Fruit fly (Drosophila melanogaster): ENCODE data around the gene CG8149.

The CG8149 gene

dm6 chr3R:9513052-9513420 is 8.6 kb downstream of the CG8149 start, which contains the start of the genes Ras85D and Rlb1 (continued):
- TF ChIP-seq CG31627 (GFP tag; optimal IDR thresholded peaks at IDR 0.05): peak; percentile 84
- TF ChIP-seq vri (GFP tag; optimal IDR thresholded peaks at IDR 0.05): no peak
- no peak for TF ChIP-seq CG16779 (tag; optimal IDR thresholded peaks at IDR 0.05)
- peak; percentile 70 for TF ChIP-seq lz (GFP tag; optimal IDR thresholded peaks at IDR 0.05)
- peak; percentile 29 for TF ChIP-seq Hr38 (GFP tag; optimal IDR thresholded peaks at IDR 0.05)
- TF ChIP-seq CG10669 (GFP tag; optimal IDR thresholded peaks at IDR 0.05): no peak
- no peak for TF ChIP-seq Eip75B (GFP tag; optimal IDR thresholded peaks at IDR 0.05)
- TF ChIP-seq CG6276 (GFP tag; optimal IDR thresholded peaks at IDR 0.05): no peak
- TF ChIP-seq fkh (GFP tag; optimal IDR thresholded peaks at IDR 0.05): peak; percentile 29
- TF ChIP-seq CG15336 (GFP tag; IDR thresholded peaks at IDR 0.05): no peak
- no peak for TF ChIP-seq eg (GFP tag; IDR thresholded peaks at IDR 0.05)
- TF ChIP-seq Sox15 (GFP tag; optimal IDR thresholded peaks at IDR 0.05): peak; percentile 58
- peak; percentile 66 for TF ChIP-seq Eip78C (GFP tag)
- no peak for TF ChIP-seq CG8119 (GFP tag; IDR thresholded peaks at IDR 0.05)
- peak; percentile 14 for TF ChIP-seq Ets96B (tag; optimal IDR thresholded peaks at IDR 0.05)
- no peak for TF ChIP-seq CG8319 (GFP tag; optimal IDR thresholded peaks at IDR 0.05)
- TF ChIP-seq esn (GFP tag; optimal IDR thresholded peaks at IDR 0.05): peak; percentile 73
- TF ChIP-seq CG11294 (GFP tag; IDR thresholded peaks at IDR 0.05): no peak
- TF ChIP-seq OdsH (GFP tag; optimal IDR thresholded peaks at IDR 0.05): no peak
- no peak for TF ChIP-seq Met (GFP tag; optimal IDR thresholded peaks at IDR 0.05)
- TF ChIP-seq achi (GFP tag; optimal IDR thresholded peaks at IDR 0.05): peak; percentile 53
- TF ChIP-seq CG6854 (GFP tag; optimal IDR thresholded peaks at IDR 0.05): no peak
- no peak for TF ChIP-seq net (GFP tag; optimal IDR thresholded peaks at IDR 0.05)
- no peak for TF ChIP-seq CG34406 (GFP tag; optimal IDR thresholded peaks at IDR 0.05)
- TF ChIP-seq CG11762 (GFP tag; optimal IDR thresholded peaks at IDR 0.05; ENCODE audit: insufficient read depth): no peak
- no peak for TF ChIP-seq ss (GFP tag; optimal IDR thresholded peaks at IDR 0.05)
- peak; percentile 54 for TF ChIP-seq CG11902 (GFP tag; optimal IDR thresholded peaks at IDR 0.05)
- TF ChIP-seq pdm3 (GFP tag; optimal IDR thresholded peaks at IDR 0.05): no peak

dm6 chr3R:9515860-9516344 is 11.4 kb downstream of the CG8149 start, which contains the start of the genes mRpL47, CG8176 and Kdm3:
mRpL47 (minus strand) TSS chr3R:9515908.
CG8176 (plus strand) TSS chr3R:9516007.
Kdm3 (plus strand) TSS chr3R:9516007.
- TF ChIP-seq achi (GFP tag; optimal IDR thresholded peaks at IDR 0.05): no peak
- peak; percentile 65 for TF ChIP-seq vri (GFP tag; optimal IDR thresholded peaks at IDR 0.05)
- no peak for TF ChIP-seq CG16779 (tag; optimal IDR thresholded peaks at IDR 0.05)
- no peak for TF ChIP-seq pdm3 (GFP tag; optimal IDR thresholded peaks at IDR 0.05)
- no peak for TF ChIP-seq Smox (GFP tag; optimal IDR thresholded peaks at IDR 0.05)
- TF ChIP-seq CG3032 (tag; optimal IDR thresholded peaks at IDR 0.05): peak; percentile 36
- TF ChIP-seq net (GFP tag; optimal IDR thresholded peaks at IDR 0.05): no peak
- TF ChIP-seq ss (GFP tag; optimal IDR thresholded peaks at IDR 0.05): no peak
- peak; percentile 28 for TF ChIP-seq topi (GFP tag; optimal IDR thresholded peaks at IDR 0.05)
- peak; percentile 72 for TF ChIP-seq CG31627 (GFP tag; optimal IDR thresholded peaks at IDR 0.05)
- TF ChIP-seq eg (GFP tag; IDR thresholded peaks at IDR 0.05): no peak
- TF ChIP-seq Ets96B (tag; optimal IDR thresholded peaks at IDR 0.05): no peak
- no peak for TF ChIP-seq acj6 (GFP tag; optimal IDR thresholded peaks at IDR 0.05)
- TF ChIP-seq Hr4 (GFP tag; optimal IDR thresholded peaks at IDR 0.05): no peak
- no peak for TF ChIP-seq Eip78C (GFP tag)
- no peak for TF ChIP-seq CG3919 (GFP tag; optimal IDR thresholded peaks at IDR 0.05)
- no peak for TF ChIP-seq CG32006 (GFP tag; optimal IDR thresholded peaks at IDR 0.05)
- no peak for TF ChIP-seq Ets21C (GFP tag; optimal IDR thresholded peaks at IDR 0.05)
- TF ChIP-seq CG6792 (GFP tag; optimal IDR thresholded peaks at IDR 0.05): no peak
- peak; percentile 0 for TF ChIP-seq Sox15 (GFP tag; optimal IDR thresholded peaks at IDR 0.05)
- TF ChIP-seq CG11294 (GFP tag; IDR thresholded peaks at IDR 0.05): no peak
- peak; percentile 69 for TF ChIP-seq Sox14 (GFP tag; optimal IDR thresholded peaks at IDR 0.05)
- no peak for TF ChIP-seq CG9139 (GFP tag; optimal IDR thresholded peaks at IDR 0.05)
- TF ChIP-seq Met (GFP tag; optimal IDR thresholded peaks at IDR 0.05): no peak
- TF ChIP-seq esn (GFP tag; optimal IDR thresholded peaks at IDR 0.05): peak; percentile 25
- peak; percentile 46 for TF ChIP-seq lz (GFP tag; optimal IDR thresholded peaks at IDR 0.05)
- peak; percentile 57 for TF ChIP-seq cyc (GFP tag; optimal IDR thresholded peaks at IDR 0.05)
- no peak for TF ChIP-seq fkh (GFP tag; optimal IDR thresholded peaks at IDR 0.05)
- TF ChIP-seq CG11762 (GFP tag; optimal IDR thresholded peaks at IDR 0.05; ENCODE audit: insufficient read depth): no peak
- TF ChIP-seq CG8319 (GFP tag; optimal IDR thresholded peaks at IDR 0.05): no peak
- TF ChIP-seq fd59A (GFP tag; optimal IDR thresholded peaks at IDR 0.05): no peak
- no peak for TF ChIP-seq CG6163 (GFP tag; IDR thresholded peaks at IDR 0.05)
- no peak for TF ChIP-seq CG6808 (GFP tag; optimal IDR thresholded peaks at IDR 0.05)
- TF ChIP-seq Lpt (GFP tag; optimal IDR thresholded peaks at IDR 0.05): no peak
- no peak for TF ChIP-seq svp (GFP tag)
- TF ChIP-seq CG15336 (GFP tag; IDR thresholded peaks at IDR 0.05): no peak
- no peak for TF ChIP-seq CG4318 (GFP tag; optimal IDR thresholded peaks at IDR 0.05)

Data from whole organism, prepupa.